Fruit fly (Drosophila melanogaster): Measurements from ENCODE around the gene CG14562.

The CG14562 gene

DNA sequence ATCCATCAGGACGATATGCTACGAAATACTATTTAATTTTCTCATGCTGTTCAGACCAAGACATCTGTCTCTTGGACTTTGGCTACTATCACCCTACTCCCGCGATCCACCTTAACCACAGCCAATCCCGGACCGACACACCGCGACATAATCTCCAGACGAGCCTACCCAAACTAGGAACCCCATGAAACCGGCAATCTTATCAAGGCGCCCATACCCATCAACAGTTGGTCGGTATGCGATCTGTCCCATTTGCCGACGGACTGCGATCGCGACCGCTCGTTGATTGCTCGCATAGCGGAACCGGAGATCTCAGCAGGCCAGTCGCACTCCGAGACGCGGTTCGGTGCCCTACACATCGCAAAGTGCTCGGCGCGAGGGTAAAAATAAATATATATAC is 7.6 kb upstream of the CG14562 start, which contains the start of gene SLC22A (continued):
- TF ChIP-seq tna (GFP tag; IDR thresholded peaks at IDR 0.05; ENCODE audit: partially characterized antibody) (no peak), CG2120 (GFP tag; optimal IDR thresholded peaks at IDR 0.05) (no peak), Med (GFP tag) (peak; percentile 72), lab (GFP tag; optimal IDR thresholded peaks at IDR 0.05) (peak; percentile 42), mam (GFP tag; optimal IDR thresholded peaks at IDR 0.05) (no peak), CG6272 (GFP tag; IDR thresholded peaks at IDR 0.05) (no peak), CG34376 (GFP tag; optimal IDR thresholded peaks at IDR 0.05) (peak; percentile 43), HmgD (GFP tag; optimal IDR thresholded peaks at IDR 0.05) (no peak)

DNA sequence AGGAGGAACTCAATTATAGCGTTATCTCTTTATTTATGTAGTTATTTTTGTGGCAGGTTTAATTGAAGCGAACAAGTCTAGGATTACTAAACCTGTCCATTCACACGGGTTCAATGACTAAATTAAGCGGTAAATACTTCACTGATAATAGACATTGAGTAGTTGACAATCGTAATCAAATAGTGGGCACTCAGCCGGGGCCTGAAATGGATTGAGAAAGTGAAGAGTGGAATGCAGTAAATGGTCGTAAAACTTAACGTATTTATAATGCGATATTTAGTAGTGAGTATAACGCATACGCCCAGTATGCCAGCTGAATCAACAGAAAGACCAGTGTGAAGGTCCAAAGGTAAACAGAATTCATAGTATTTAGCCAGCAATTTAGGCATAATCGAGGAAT is 5.9 kb upstream of the CG14562 start:
- TF ChIP-seq Abd-B (GFP tag; optimal IDR thresholded peaks at IDR 0.05) (no peak), Pdp1 (GFP tag; optimal IDR thresholded peaks at IDR 0.05) (no peak), CG2678 (tag; optimal IDR thresholded peaks at IDR 0.05) (no peak), gfzf (GFP tag; optimal IDR thresholded peaks at IDR 0.05) (no peak), mirr (GFP tag; optimal IDR thresholded peaks at IDR 0.05) (peak; percentile 31), sob (GFP tag; IDR thresholded peaks at IDR 0.05) (no peak), h (optimal IDR thresholded peaks at IDR 0.05) (no peak), CG1233 (GFP tag; optimal IDR thresholded peaks at IDR 0.05) (peak; percentile 36), gem (tag; optimal IDR thresholded peaks at IDR 0.05) (no peak), CG15601 (tag; optimal IDR thresholded peaks at IDR 0.05) (no peak), NFAT (GFP tag; IDR thresholded peaks at IDR 0.05) (no peak), CG13624 (GFP tag; optimal IDR thresholded peaks at IDR 0.05) (no peak), exex (tag; optimal IDR thresholded peaks at IDR 0.05) (peak; percentile 72), nom (GFP tag; optimal IDR thresholded peaks at IDR 0.05) (no peak), usp (GFP tag; optimal IDR thresholded peaks at IDR 0.05) (no peak), zf30C (GFP tag; optimal IDR thresholded peaks at IDR 0.05) (no peak), CG7372 (GFP tag; IDR thresholded peaks at IDR 0.05) (0 out of 2 replicates have a peak, but pooled peaks have one; percentile 10), CG8281 (tag; optimal IDR thresholded peaks at IDR 0.05) (peak; percentile 97), knrl (GFP tag; IDR thresholded peaks at IDR 0.05; ENCODE audit: partially characterized antibody) (no peak), Eip74EF (GFP tag; optimal IDR thresholded peaks at IDR 0.05) (no peak), trem (tag; optimal IDR thresholded peaks at IDR 0.05) (no peak), bbx (GFP tag; IDR thresholded peaks at IDR 0.05; ENCODE audit: partially characterized antibody) (no peak), CG6765 (GFP tag; optimal IDR thresholded peaks at IDR 0.05) (no peak), Med (GFP tag) (peak; percentile 57), az2 (GFP tag; optimal IDR thresholded peaks at IDR 0.05) (no peak), salm (tag; optimal IDR thresholded peaks at IDR 0.05) (no peak), chinmo (GFP tag; IDR thresholded peaks at IDR 0.05; ENCODE audit: partially characterized antibody) (no peak), CG7839 (tag; optimal IDR thresholded peaks at IDR 0.05) (no peak), CG42726 (GFP tag; IDR thresholded peaks at IDR 0.05; ENCODE audit: partially characterized antibody) (no peak), Fer3 (tag; optimal IDR thresholded peaks at IDR 0.05) (no peak), sd (tag; optimal IDR thresholded peaks at IDR 0.05) (peak; percentile 53), CG30020 (tag; optimal IDR thresholded peaks at IDR 0.05) (no peak), Hmx (GFP tag; optimal IDR thresholded peaks at IDR 0.05) (no peak), Bdp1 (GFP tag; optimal IDR thresholded peaks at IDR 0.05) (no peak)

Data from whole organism, embryonic.